Fruit fly (Drosophila melanogaster) whole organism, embryonic: ENCODE measurements around the gene sau.
A peak's percentile ranks its signal among the peaks of the same experiment; 100 is the strongest.

Experiments
- Awh ChIP-seq: fragments of 200-800 bp; sonication (Bioruptor generic); IDR thresholded peaks from 2 replicates; pipeline ENCODE4, ENCODE4 v1.3.6; 2022; ENCODE audit warnings: missing biosample characterization, missing genetic modification characterization
- CG10209 ChIP-seq: fragments of 200-800 bp; sonication (Bioruptor generic); optimal IDR thresholded peaks from 3 replicates; lab custom pipeline; 2017; ENCODE audit warnings: missing biosample characterization, mild to moderate bottlenecking, missing genetic modification characterization, missing genetic modification reagents
- CG12769 ChIP-seq: fragments of 200-800 bp; sonication (Bioruptor generic); optimal IDR thresholded peaks from 2 replicates; lab custom pipeline; 2019; ENCODE audit warnings: missing biosample characterization, mild to moderate bottlenecking, missing genetic modification characterization, moderate library complexity
- CG13775 ChIP-seq: fragments of 200-800 bp; sonication (Bioruptor generic); optimal IDR thresholded peaks from 3 replicates; lab custom pipeline; 2017; ENCODE audit warnings: missing biosample characterization, mild to moderate bottlenecking, missing genetic modification characterization
- CG15479 ChIP-seq: fragments of 200-800 bp; sonication (Bioruptor generic); optimal IDR thresholded peaks from 3 replicates; lab custom pipeline; 2019; ENCODE audit warnings: missing biosample characterization, mild to moderate bottlenecking, missing genetic modification characterization, moderate library complexity
- CG1603 ChIP-seq: fragments of 200-800 bp; sonication (Bioruptor generic); optimal IDR thresholded peaks from 2 replicates; lab custom pipeline; 2019; ENCODE audit warnings: missing biosample characterization, mild to moderate bottlenecking, missing genetic modification characterization, moderate library complexity
- CG16815 ChIP-seq: fragments of 200-800 bp; sonication (Bioruptor generic); optimal IDR thresholded peaks from 3 replicates; lab custom pipeline; 2017; ENCODE audit warnings: missing biosample characterization, mild to moderate bottlenecking, missing genetic modification characterization
- CG2712 ChIP-seq: fragments of 200-800 bp; optimal IDR thresholded peaks from 3 replicates; lab custom pipeline; 2019; ENCODE audit warnings: missing biosample characterization, mild to moderate bottlenecking, missing genetic modification characterization, moderate library complexity
- CG34376 ChIP-seq: fragments of 200-800 bp; sonication (Bioruptor generic); optimal IDR thresholded peaks from 2 replicates; lab custom pipeline; 2018; ENCODE audit warnings: missing biosample characterization, mild to moderate bottlenecking, missing genetic modification characterization
- CG3995 ChIP-seq: fragments of 200-800 bp; sonication (Bioruptor generic); optimal IDR thresholded peaks from 3 replicates; lab custom pipeline; 2016; ENCODE audit warnings: missing biosample characterization, missing genetic modification characterization
- CG4328 ChIP-seq: fragments of 200-800 bp; sonication (Bioruptor generic); optimal IDR thresholded peaks from 3 replicates; lab custom pipeline; 2017; ENCODE audit warnings: missing biosample characterization, missing genetic modification reagents, missing genetic modification characterization
- CG6854 ChIP-seq: fragments of 200-800 bp; sonication (Bioruptor generic); optimal IDR thresholded peaks from 3 replicates; lab custom pipeline; 2017; ENCODE audit warnings: missing biosample characterization, mild to moderate bottlenecking, missing genetic modification characterization
- CG7357 ChIP-seq: fragments of 200-800 bp; sonication (Bioruptor generic); IDR thresholded peaks from 3 replicates; pipeline ENCODE4 v1.3.6; 2022; ENCODE audit warnings: missing biosample characterization, missing genetic modification characterization
- CG7928 ChIP-seq: fragments of 200-800 bp; sonication (Bioruptor generic); optimal IDR thresholded peaks from 2 replicates; lab custom pipeline; 2017; ENCODE audit warnings: missing biosample characterization, mild to moderate bottlenecking, missing genetic modification characterization
- CG8944 ChIP-seq: fragments of 200-800 bp; sonication (Bioruptor generic); optimal IDR thresholded peaks from 3 replicates; lab custom pipeline; 2016; ENCODE audit warnings: missing biosample characterization, missing genetic modification characterization
- CG9437 ChIP-seq: fragments of 200-800 bp; sonication (Bioruptor generic); optimal IDR thresholded peaks from 2 replicates; lab custom pipeline; 2018; ENCODE audit warnings: missing biosample characterization, mild to moderate bottlenecking, missing genetic modification characterization
- CG9817 ChIP-seq: fragments of 200-800 bp; sonication (Bioruptor generic); optimal IDR thresholded peaks from 2 replicates; lab custom pipeline; 2018; ENCODE audit warnings: missing biosample characterization, mild to moderate bottlenecking, missing genetic modification characterization, moderate library complexity
- Camta ChIP-seq: fragments of 200-800 bp; sonication (Bioruptor generic); optimal IDR thresholded peaks from 2 replicates; lab custom pipeline; 2016; ENCODE audit warnings: missing biosample characterization, missing genetic modification characterization
- D ChIP-seq, 2 experiments: fragments of 200-800 bp in 1 of 2; fragments of >200 bp in 1 of 2; sonication (Bioruptor generic) in 1 of 2; optimal IDR thresholded peaks; 2 replicates in 1 of 2; 3 replicates in 1 of 2; lab custom pipeline; 2017; ENCODE audit warnings: mild to moderate bottlenecking in 1 of 2, missing biosample characterization in 1 of 2, missing genetic modification characterization in 1 of 2, missing genetic modification reagents in 1 of 2
- Dip3 ChIP-seq: fragments of 200-800 bp; sonication (Bioruptor generic); optimal IDR thresholded peaks from 3 replicates; lab custom pipeline; 2016; ENCODE audit warnings: missing biosample characterization, missing genetic modification characterization
- Drgx ChIP-seq: fragments of 200-800 bp; sonication (Bioruptor generic); IDR thresholded peaks from 2 replicates; pipeline ENCODE4 v1.3.6; 2022; ENCODE audit warnings: missing biosample characterization, missing genetic modification characterization
- E2f1 ChIP-seq: fragments of 200-800 bp; sonication (Bioruptor generic); IDR thresholded peaks from 2 replicates; pipeline ENCODE4 v1.3.6; 2022; ENCODE audit warnings: missing biosample characterization, missing genetic modification characterization
- Ets97D ChIP-seq: fragments of 200-800 bp; sonication (Bioruptor generic); optimal IDR thresholded peaks from 3 replicates; lab custom pipeline; 2016; ENCODE audit warnings: missing biosample characterization, missing genetic modification characterization
- H2.0 ChIP-seq: fragments of 200-800 bp; sonication (Bioruptor generic); IDR thresholded peaks from 2 replicates; pipeline ENCODE4 v1.3.6; 2022; ENCODE audit warnings: missing biosample characterization, missing genetic modification characterization
- HLH54F ChIP-seq: fragments of 200-800 bp; sonication (Bioruptor generic); optimal IDR thresholded peaks from 3 replicates; lab custom pipeline; 2016; ENCODE audit warnings: missing biosample characterization, missing genetic modification characterization
- Opbp ChIP-seq: fragments of 200-800 bp; sonication (Bioruptor generic); IDR thresholded peaks from 3 replicates; pipeline ENCODE4 v1.3.6; 2022; ENCODE audit warnings: missing biosample characterization, missing genetic modification characterization; ENCODE audit not compliant: partially characterized antibody
- Ravus ChIP-seq: fragments of 200-800 bp; sonication (Bioruptor generic); IDR thresholded peaks from 2 replicates; pipeline ENCODE4 v1.3.6; 2022; ENCODE audit warnings: missing biosample characterization, missing genetic modification characterization
- Rfx ChIP-seq: fragments of 200-800 bp; sonication (Bioruptor generic); IDR thresholded peaks from 2 replicates; pipeline ENCODE4 v1.3.6; 2022; ENCODE audit warnings: missing biosample characterization, missing genetic modification characterization
- Tbp ChIP-seq: fragments of >200 bp; optimal IDR thresholded peaks from 2 replicates; lab custom pipeline; 2018; ENCODE audit warnings: missing biosample characterization, missing genetic modification characterization
- Trl ChIP-seq, 3 experiments: fragments of >200 bp in 2 of 3; fragments of 200-800 bp in 1 of 3; sonication (Bioruptor generic) in 1 of 3; optimal IDR thresholded peaks; 2 replicates in 1 of 3; 3 replicates in 2 of 3; lab custom pipeline; 2016 to 2017; ENCODE audit warnings: missing biosample characterization in 1 of 3, missing genetic modification characterization in 1 of 3
- amos ChIP-seq: fragments of 200-800 bp; sonication (Bioruptor generic); IDR thresholded peaks from 2 replicates; pipeline ENCODE4 v1.3.6; 2022; ENCODE audit warnings: missing biosample characterization, missing genetic modification characterization; ENCODE audit not compliant: partially characterized antibody
- bab2 ChIP-seq: fragments of 200-800 bp; sonication (Bioruptor generic); optimal IDR thresholded peaks from 2 replicates; lab custom pipeline; 2016; ENCODE audit warnings: missing biosample characterization, missing genetic modification characterization
- btn ChIP-seq: fragments of 200-800 bp; sonication (Bioruptor generic); optimal IDR thresholded peaks from 2 replicates; lab custom pipeline; 2016; ENCODE audit warnings: missing biosample characterization, missing genetic modification characterization
- cas ChIP-seq: fragments of 200-800 bp; sonication (Bioruptor generic); IDR thresholded peaks from 2 replicates; pipeline ENCODE4 v1.3.6; 2022; ENCODE audit warnings: missing biosample characterization, missing genetic modification characterization
- caup ChIP-seq: fragments of 200-800 bp; sonication (Bioruptor generic); optimal IDR thresholded peaks from 3 replicates; lab custom pipeline; 2017; ENCODE audit warnings: missing biosample characterization, mild to moderate bottlenecking, missing genetic modification characterization, moderate library complexity; ENCODE audit not compliant: severe bottlenecking
- disco-r ChIP-seq: fragments of 200-800 bp; sonication (Bioruptor generic); optimal IDR thresholded peaks from 2 replicates; lab custom pipeline; 2016; ENCODE audit warnings: missing biosample characterization, missing genetic modification characterization
- dmrt11E ChIP-seq: fragments of 200-800 bp; sonication (Bioruptor generic); optimal IDR thresholded peaks from 3 replicates; lab custom pipeline; 2018; ENCODE audit warnings: missing biosample characterization, mild to moderate bottlenecking, missing genetic modification characterization, moderate library complexity
- exex ChIP-seq: fragments of 200-800 bp; sonication (Bioruptor generic); optimal IDR thresholded peaks from 4 replicates; lab custom pipeline; 2018; ENCODE audit warnings: missing biosample characterization, mild to moderate bottlenecking, missing genetic modification characterization, moderate library complexity
- fd64A ChIP-seq: fragments of 200-800 bp; sonication (Bioruptor generic); optimal IDR thresholded peaks from 3 replicates; lab custom pipeline; 2018; ENCODE audit warnings: missing biosample characterization, mild to moderate bottlenecking, missing genetic modification characterization
- fu2 ChIP-seq: fragments of 200-800 bp; sonication (Bioruptor generic); optimal IDR thresholded peaks from 2 replicates; lab custom pipeline; 2016; ENCODE audit warnings: missing biosample characterization, missing genetic modification characterization
- gcm2 ChIP-seq: fragments of 200-800 bp; sonication (Bioruptor generic); optimal IDR thresholded peaks from 2 replicates; lab custom pipeline; 2016; ENCODE audit warnings: missing biosample characterization, missing genetic modification characterization
- gsb-n ChIP-seq: fragments of 200-800 bp; sonication (Bioruptor generic); optimal IDR thresholded peaks from 3 replicates; lab custom pipeline; 2018; ENCODE audit warnings: missing biosample characterization, mild to moderate bottlenecking, missing genetic modification characterization
- gt ChIP-seq: fragments of 200-800 bp; sonication (Bioruptor generic); IDR thresholded peaks from 2 replicates; pipeline ENCODE4 v1.3.6; 2022; ENCODE audit warnings: missing biosample characterization, missing genetic modification characterization
- jing ChIP-seq: fragments of 200-800 bp; sonication (Bioruptor generic); optimal IDR thresholded peaks from 2 replicates; lab custom pipeline; 2018; ENCODE audit warnings: missing biosample characterization, mild to moderate bottlenecking, missing genetic modification characterization
- nerfin-1 ChIP-seq: fragments of 200-800 bp; sonication (Bioruptor generic); optimal IDR thresholded peaks from 3 replicates; lab custom pipeline; 2019; ENCODE audit warnings: missing biosample characterization, mild to moderate bottlenecking, missing genetic modification characterization, moderate library complexity
- sisA ChIP-seq: fragments of 200-800 bp; sonication (Bioruptor generic); IDR thresholded peaks from 2 replicates; pipeline ENCODE4 v1.3.6; 2022; ENCODE audit warnings: missing biosample characterization, missing genetic modification characterization
- ssp ChIP-seq: fragments of 200-800 bp; sonication (Bioruptor generic); IDR thresholded peaks from 2 replicates; pipeline ENCODE4 v1.3.6; 2022; ENCODE audit warnings: missing biosample characterization, missing genetic modification characterization
- tna ChIP-seq: fragments of 200-800 bp; sonication (Bioruptor generic); IDR thresholded peaks from 2 replicates; pipeline ENCODE4 v1.3.6; 2022; ENCODE audit warnings: missing biosample characterization, missing genetic modification characterization; ENCODE audit not compliant: partially characterized antibody
- unc-4 ChIP-seq: fragments of 200-800 bp; sonication (Bioruptor generic); IDR thresholded peaks from 2 replicates; pipeline ENCODE4 v1.3.6; 2022; ENCODE audit warnings: missing biosample characterization, missing genetic modification characterization; ENCODE audit not compliant: partially characterized antibody

sau gene

DNA sequence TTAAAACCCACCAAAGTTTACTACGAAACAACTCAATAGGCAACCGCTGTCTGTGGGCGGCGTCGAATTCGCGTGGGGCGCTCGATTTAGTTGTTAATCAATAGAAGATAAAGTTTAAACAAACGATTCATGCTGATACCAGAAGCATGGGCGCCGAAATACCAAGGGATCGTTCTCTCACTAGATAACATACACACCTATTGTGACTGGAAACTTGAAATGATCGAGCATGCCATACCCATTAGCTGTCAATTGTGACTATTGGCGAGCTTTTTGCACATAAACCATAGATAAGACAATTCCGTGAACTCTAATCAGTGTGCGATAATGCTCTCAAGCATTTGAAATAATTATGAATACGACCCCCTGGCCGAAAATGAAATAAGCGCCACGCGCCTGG, 46.8 kb upstream of the sau start:
- TF ChIP-seq Ravus (GFP tag; lab: Robert Waterston, UW) (peak; percentile 34; the same call in 1 of the 2 replicates), CG9437 (GFP tag; lab: Kevin White, UChicago) (peak; percentile 33), CG7928 (peak; percentile 40), Dip3 (GFP tag; lab: Kevin White, UChicago) (peak; percentile 78), Ets97D (GFP tag; lab: Kevin White, UChicago) (peak; percentile 21), CG9817 (tag; lab: Kevin White, UChicago) (peak; percentile 73), gsb-n (tag; lab: Kevin White, UChicago) (peak; percentile 38), caup (peak; percentile 70), CG34376 (GFP tag; lab: Kevin White, UChicago) (peak; percentile 31), Trl (optimal IDR thresholded peaks at IDR 0.05; lab: Kevin White, UChicago) (no peak), Trl (GFP tag; optimal IDR thresholded peaks at IDR 0.05; lab: Kevin White, UChicago) (peak; percentile 71), unc-4 (no peak), CG12769 (tag; lab: Kevin White, UChicago) (peak; percentile 83), dmrt11E (tag; lab: Kevin White, UChicago) (no peak), Tbp (GFP tag; lab: Kevin White, UChicago) (no peak), CG15479 (GFP tag; lab: Kevin White, UChicago) (no peak), tna (GFP tag; lab: Robert Waterston, UW) (no peak), D (optimal IDR thresholded peaks at IDR 0.05; lab: Kevin White, UChicago) (no peak), D (GFP tag; optimal IDR thresholded peaks at IDR 0.05; lab: Kevin White, UChicago) (no peak), Camta (peak; percentile 45), CG10209 (GFP tag; lab: Kevin White, UChicago) (peak; percentile 77), sisA (GFP tag; lab: Robert Waterston, UW) (peak; percentile 81), btn (GFP tag; lab: Kevin White, UChicago) (peak; percentile 56), gcm2 (peak; percentile 33), H2.0 (peak; percentile 54; the same call in 1 of the 2 replicates), bab2 (GFP tag; lab: Kevin White, UChicago) (peak; percentile 80), HLH54F (GFP tag; lab: Kevin White, UChicago) (peak; percentile 83), Rfx (GFP tag; lab: Robert Waterston, UW) (peak; percentile 86), CG13775 (GFP tag; lab: Kevin White, UChicago) (peak; percentile 58), Drgx (GFP tag; lab: Robert Waterston, UW) (no peak), jing (peak; percentile 63), gt (GFP tag; lab: Robert Waterston, UW) (0 out of 2 replicates have a peak, but pooled peaks have one; percentile 20), CG7357 (GFP tag; lab: Robert Waterston, UW) (peak; percentile 66; the same call in 2 of the 3 replicates), exex (peak; percentile 89), E2f1 (GFP tag; lab: Robert Waterston, UW) (peak; percentile 73), CG2712 (tag; lab: Kevin White, UChicago) (peak; percentile 81), CG3995 (GFP tag; lab: Kevin White, UChicago) (peak; percentile 37), CG16815 (GFP tag; lab: Kevin White, UChicago) (peak; percentile 34), CG8944 (peak; percentile 65), amos (GFP tag; lab: Robert Waterston, UW) (no peak), fu2 (GFP tag; lab: Kevin White, UChicago) (peak; percentile 79), disco-r (GFP tag; lab: Kevin White, UChicago) (peak; percentile 59), Awh (GFP tag; lab: Robert Waterston, UW) (peak; percentile 50), fd64A (no peak), CG4328 (GFP tag; lab: Kevin White, UChicago) (peak; percentile 23), CG6854 (GFP tag; lab: Kevin White, UChicago) (no peak), ssp (GFP tag; lab: Robert Waterston, UW) (peak; percentile 49), CG1603 (tag; lab: Kevin White, UChicago) (peak; percentile 76), cas (GFP tag; lab: Robert Waterston, UW) (peak; percentile 33; the same call in 1 of the 2 replicates), Opbp (no peak), nerfin-1 (tag; lab: Kevin White, UChicago) (peak; percentile 59)
